Worm (Caenorhabditis elegans): ENCODE measurements around the gene T04C12.8.

The T04C12.8 gene

ce11 chrV:11098599-11098998 lies 29.4 kb upstream of the T04C12.8 start, which contains the start of gene cdkl-1:
TSS of gene cdkl-1 (plus strand) at chrV:11098899.
- no peak for TF ChIP-seq sma-3 (GFP tag; optimal IDR thresholded peaks at IDR 0.05)
- no peak for TF ChIP-seq aly-2 (tag; optimal IDR thresholded peaks at IDR 0.05)
- no peak for TF ChIP-seq nhr-10 (tag; optimal IDR thresholded peaks at IDR 0.05)
- TF ChIP-seq R02D3.7 (tag; optimal IDR thresholded peaks at IDR 0.05) = no peak
- no peak for TF ChIP-seq sem-4 (tag; optimal IDR thresholded peaks at IDR 0.05)
- no peak for TF ChIP-seq ceh-16 (tag; optimal IDR thresholded peaks at IDR 0.05)
- no peak for TF ChIP-seq zag-1 (tag; optimal IDR thresholded peaks at IDR 0.05)
- no peak for TF ChIP-seq alr-1 (tag; optimal IDR thresholded peaks at IDR 0.05)
- no peak for TF ChIP-seq nhr-11 (tag; optimal IDR thresholded peaks at IDR 0.05)
- no peak for TF ChIP-seq elt-3 (tag; optimal IDR thresholded peaks at IDR 0.05)
- TF ChIP-seq fos-1 (tag; optimal IDR thresholded peaks at IDR 0.05) = no peak
- TF ChIP-seq ceh-82 (tag; optimal IDR thresholded peaks at IDR 0.05) = no peak
- TF ChIP-seq C34F6.9 (tag; optimal IDR thresholded peaks at IDR 0.05) = no peak
- no peak for TF ChIP-seq ztf-1 (GFP tag; conservative IDR thresholded peaks at IDR 0.05)
- no peak for TF ChIP-seq lin-11 (tag; optimal IDR thresholded peaks at IDR 0.05)

- TF ChIP-seq alr-1 (tag; optimal IDR thresholded peaks at IDR 0.05) (no peak), crh-2 (tag; optimal IDR thresholded peaks at IDR 0.05) (no peak), mdl-1 (tag; optimal IDR thresholded peaks at IDR 0.05) (no peak), elt-1 (tag; optimal IDR thresholded peaks at IDR 0.05) (no peak), unc-62 (GFP tag; optimal IDR thresholded peaks at IDR 0.05) (no peak), C34F6.9 (tag; optimal IDR thresholded peaks at IDR 0.05) (no peak), lsy-2 (tag; optimal IDR thresholded peaks at IDR 0.05) (no peak), aly-2 (tag; optimal IDR thresholded peaks at IDR 0.05) (no peak), snpc-4 (tag; optimal IDR thresholded peaks at IDR 0.05) (no peak), blmp-1 (tag; optimal IDR thresholded peaks at IDR 0.05; ENCODE audit: insufficient read depth) (no peak), mab-5 (tag; optimal IDR thresholded peaks at IDR 0.05) (no peak), nhr-10 (tag; optimal IDR thresholded peaks at IDR 0.05) (no peak), nhr-6 (tag; optimal IDR thresholded peaks at IDR 0.05) (no peak), unc-39 (tag; optimal IDR thresholded peaks at IDR 0.05) (no peak)
Measured at ce11 chrV:11095873-11096272, 26.7 kb upstream of the T04C12.8 start, which contains the start of gene Y42A5A.3. TSS of gene Y42A5A.3 (minus strand) at chrV:11095973.

ce11 chrV:11094698-11095097 lies 25.5 kb upstream of the T04C12.8 start:
- no peak for TF ChIP-seq sma-3 (GFP tag; optimal IDR thresholded peaks at IDR 0.05)
- TF ChIP-seq alr-1 (tag; optimal IDR thresholded peaks at IDR 0.05) = no peak
- TF ChIP-seq nhr-25 (tag; optimal IDR thresholded peaks at IDR 0.05) = peak; percentile 84
- no peak for TF ChIP-seq nhr-12 (tag; optimal IDR thresholded peaks at IDR 0.05)
- TF ChIP-seq nhr-77 (tag; optimal IDR thresholded peaks at IDR 0.05) = no peak
- TF ChIP-seq ceh-82 (tag; optimal IDR thresholded peaks at IDR 0.05) = no peak
- peak; percentile 70 for TF ChIP-seq blmp-1 (tag; optimal IDR thresholded peaks at IDR 0.05; ENCODE audit: insufficient read depth)
- no peak for TF ChIP-seq Y55F3AM.14 (GFP tag; optimal IDR thresholded peaks at IDR 0.05)
- no peak for TF ChIP-seq mdl-1 (tag; optimal IDR thresholded peaks at IDR 0.05)
- no peak for TF ChIP-seq crh-2 (tag; optimal IDR thresholded peaks at IDR 0.05)
- no peak for TF ChIP-seq zag-1 (tag; optimal IDR thresholded peaks at IDR 0.05)
- TF ChIP-seq F13H6.1 (tag; optimal IDR thresholded peaks at IDR 0.05) = no peak
- peak; percentile 2 for TF ChIP-seq nhr-129 (tag; optimal IDR thresholded peaks at IDR 0.05)
- TF ChIP-seq lsy-2 (tag; optimal IDR thresholded peaks at IDR 0.05) = no peak
- TF ChIP-seq ztf-11 (tag; optimal IDR thresholded peaks at IDR 0.05) = no peak
- no peak for TF ChIP-seq mab-5 (tag; optimal IDR thresholded peaks at IDR 0.05)
- TF ChIP-seq aly-2 (tag; optimal IDR thresholded peaks at IDR 0.05) = no peak
- TF ChIP-seq snpc-4 (tag; optimal IDR thresholded peaks at IDR 0.05) = no peak
- no peak for TF ChIP-seq unc-55 (GFP tag; optimal IDR thresholded peaks at IDR 0.05)
- TF ChIP-seq nhr-10 (tag; optimal IDR thresholded peaks at IDR 0.05) = no peak
- TF ChIP-seq sma-9 (GFP tag; optimal IDR thresholded peaks at IDR 0.05) = peak; percentile 28
- TF ChIP-seq sma-9 (tag; optimal IDR thresholded peaks at IDR 0.05) = no peak
- no peak for TF ChIP-seq C34F6.9 (tag; optimal IDR thresholded peaks at IDR 0.05)
- no peak for TF ChIP-seq ztf-1 (GFP tag; conservative IDR thresholded peaks at IDR 0.05)
- TF ChIP-seq unc-62 (GFP tag; optimal IDR thresholded peaks at IDR 0.05) = no peak
- TF ChIP-seq R02D3.7 (tag; optimal IDR thresholded peaks at IDR 0.05) = no peak
- TF ChIP-seq mbf-1 (tag; optimal IDR thresholded peaks at IDR 0.05) = no peak
- TF ChIP-seq ceh-16 (tag; optimal IDR thresholded peaks at IDR 0.05) = no peak
- TF ChIP-seq nhr-23 (tag; optimal IDR thresholded peaks at IDR 0.05) = no peak

All from whole organism, L2 larva.